Fruit fly (Drosophila melanogaster) whole organism, embryonic: Measurements from ENCODE around the gene CG1273.

Experiments used
- Asciz ChIP-seq: fragments of 200-800 bp; sonication (Bioruptor generic); optimal IDR thresholded peaks from 2 replicates; lab custom pipeline; 2017; ENCODE audit warnings: missing biosample characterization, mild to moderate bottlenecking, missing genetic modification characterization, missing genetic modification reagents
- Atf3 ChIP-seq: fragments of 200-800 bp; sonication (Bioruptor generic); optimal IDR thresholded peaks from 3 replicates; lab custom pipeline; 2016; ENCODE audit warnings: missing biosample characterization, missing genetic modification characterization
- B-H2 ChIP-seq: fragments of 200-800 bp; sonication (Bioruptor generic); optimal IDR thresholded peaks from 2 replicates; lab custom pipeline; 2018; ENCODE audit warnings: missing biosample characterization, mild to moderate bottlenecking, missing genetic modification characterization
- CG10209 ChIP-seq: fragments of 200-800 bp; sonication (Bioruptor generic); optimal IDR thresholded peaks from 3 replicates; lab custom pipeline; 2017; ENCODE audit warnings: missing biosample characterization, mild to moderate bottlenecking, missing genetic modification characterization, missing genetic modification reagents
- CG14014 ChIP-seq: fragments of 200-800 bp; sonication (Bioruptor generic); IDR thresholded peaks from 2 replicates; pipeline ENCODE4 v1.3.6; 2022; ENCODE audit warnings: missing biosample characterization, missing genetic modification characterization
- CG14050 ChIP-seq: fragments of 200-800 bp; sonication (Bioruptor generic); IDR thresholded peaks from 3 replicates; pipeline ENCODE4 v1.3.6; 2022; ENCODE audit warnings: missing biosample characterization, missing genetic modification characterization
- CG14965 ChIP-seq: fragments of 200-800 bp; sonication (Bioruptor generic); optimal IDR thresholded peaks from 2 replicates; lab custom pipeline; 2016; ENCODE audit warnings: missing biosample characterization, missing genetic modification characterization, borderline replicate concordance
- CG1603 ChIP-seq: fragments of 200-800 bp; sonication (Bioruptor generic); optimal IDR thresholded peaks from 2 replicates; lab custom pipeline; 2019; ENCODE audit warnings: missing biosample characterization, mild to moderate bottlenecking, missing genetic modification characterization, moderate library complexity
- CG16863 ChIP-seq: fragments of 200-800 bp; sonication (Bioruptor generic); optimal IDR thresholded peaks from 3 replicates; lab custom pipeline; 2016; ENCODE audit warnings: missing biosample characterization, missing genetic modification characterization
- CG17829 ChIP-seq: fragments of 200-800 bp; optimal IDR thresholded peaks from 2 replicates; lab custom pipeline; 2019; ENCODE audit warnings: missing biosample characterization, mild to moderate bottlenecking, missing genetic modification characterization, moderate library complexity
- CG18262 ChIP-seq: fragments of 200-800 bp; optimal IDR thresholded peaks from 3 replicates; lab custom pipeline; 2019; ENCODE audit warnings: missing biosample characterization, mild to moderate bottlenecking, missing genetic modification characterization, moderate library complexity
- CG2120 ChIP-seq: fragments of 200-800 bp; sonication (Bioruptor generic); optimal IDR thresholded peaks from 3 replicates; lab custom pipeline; 2016; ENCODE audit warnings: missing biosample characterization, missing genetic modification characterization
- CG2678 ChIP-seq: fragments of 200-800 bp; sonication (Bioruptor generic); optimal IDR thresholded peaks from 3 replicates; lab custom pipeline; 2019; ENCODE audit warnings: missing biosample characterization, mild to moderate bottlenecking, missing genetic modification characterization, moderate library complexity
- CG3065 ChIP-seq: fragments of 200-800 bp; sonication (Bioruptor generic); optimal IDR thresholded peaks from 2 replicates; lab custom pipeline; 2016; ENCODE audit warnings: missing biosample characterization, missing genetic modification characterization
- CG3995 ChIP-seq: fragments of 200-800 bp; sonication (Bioruptor generic); optimal IDR thresholded peaks from 3 replicates; lab custom pipeline; 2016; ENCODE audit warnings: missing biosample characterization, missing genetic modification characterization
- CG4707 ChIP-seq: fragments of 200-800 bp; sonication (Bioruptor generic); optimal IDR thresholded peaks from 2 replicates; lab custom pipeline; 2018; ENCODE audit warnings: missing biosample characterization, mild to moderate bottlenecking, missing genetic modification characterization, moderate library complexity
- CG4820 ChIP-seq: fragments of 200-800 bp; sonication (Bioruptor generic); optimal IDR thresholded peaks from 3 replicates; lab custom pipeline; 2016; ENCODE audit warnings: missing biosample characterization, missing genetic modification characterization
- CG6854 ChIP-seq: fragments of 200-800 bp; sonication (Bioruptor generic); optimal IDR thresholded peaks from 3 replicates; lab custom pipeline; 2017; ENCODE audit warnings: missing biosample characterization, mild to moderate bottlenecking, missing genetic modification characterization
- CG9932 ChIP-seq: fragments of 200-800 bp; sonication (Bioruptor generic); IDR thresholded peaks from 2 replicates; pipeline ENCODE4 v1.3.6; 2022; ENCODE audit warnings: missing biosample characterization, missing genetic modification characterization
- D19A ChIP-seq: fragments of 200-800 bp; optimal IDR thresholded peaks from 3 replicates; lab custom pipeline; 2019; ENCODE audit warnings: missing biosample characterization, mild to moderate bottlenecking, missing genetic modification characterization, moderate library complexity
- Deaf1 ChIP-seq: fragments of 200-800 bp; optimal IDR thresholded peaks from 3 replicates; lab custom pipeline; 2019; ENCODE audit warnings: missing biosample characterization, mild to moderate bottlenecking, missing genetic modification characterization, moderate library complexity
- Dip3 ChIP-seq: fragments of 200-800 bp; sonication (Bioruptor generic); optimal IDR thresholded peaks from 3 replicates; lab custom pipeline; 2016; ENCODE audit warnings: missing biosample characterization, missing genetic modification characterization
- Gsc ChIP-seq: fragments of 200-800 bp; sonication (Bioruptor generic); IDR thresholded peaks from 2 replicates; pipeline ENCODE4 v1.3.6; 2022; ENCODE audit warnings: missing biosample characterization, missing genetic modification characterization
- HLH3B ChIP-seq: fragments of 200-800 bp; sonication (Bioruptor generic); IDR thresholded peaks from 2 replicates; pipeline ENCODE4 v1.3.6; 2022; ENCODE audit warnings: missing biosample characterization, missing genetic modification characterization
- Hmr ChIP-seq: fragments of 200-800 bp; sonication (Bioruptor generic); optimal IDR thresholded peaks from 3 replicates; lab custom pipeline; 2017; ENCODE audit warnings: mild to moderate bottlenecking, missing biosample characterization, missing genetic modification reagents, missing genetic modification characterization
- MTF-1 ChIP-seq: fragments of 200-800 bp; sonication (Bioruptor generic); optimal IDR thresholded peaks from 2 replicates; lab custom pipeline; 2018; ENCODE audit warnings: missing biosample characterization, mild to moderate bottlenecking, missing genetic modification characterization, borderline replicate concordance
- NC2α ChIP-seq: fragments of 200-800 bp; sonication (Bioruptor generic); optimal IDR thresholded peaks from 2 replicates; lab custom pipeline; 2016; ENCODE audit warnings: missing biosample characterization, missing genetic modification characterization
- Nf-YA ChIP-seq: fragments of 200-800 bp; sonication (Bioruptor generic); IDR thresholded peaks from 2 replicates; pipeline ENCODE4 v1.3.6; 2022; ENCODE audit warnings: missing biosample characterization, missing genetic modification characterization
- Side ChIP-seq: fragments of 200-800 bp; sonication (Bioruptor generic); optimal IDR thresholded peaks from 2 replicates; lab custom pipeline; 2016; ENCODE audit warnings: missing biosample characterization, missing genetic modification characterization
- Spps ChIP-seq: fragments of 200-800 bp; sonication (Bioruptor generic); optimal IDR thresholded peaks from 2 replicates; lab custom pipeline; 2018; ENCODE audit warnings: missing biosample characterization, mild to moderate bottlenecking, missing genetic modification characterization
- YL-1 ChIP-seq: fragments of 200-800 bp; sonication (Bioruptor generic); optimal IDR thresholded peaks from 3 replicates; lab custom pipeline; 2017; ENCODE audit warnings: missing biosample characterization, mild to moderate bottlenecking, missing genetic modification characterization
- chn ChIP-seq: fragments of 200-800 bp; sonication (Bioruptor generic); optimal IDR thresholded peaks from 2 replicates; lab custom pipeline; 2016; ENCODE audit warnings: missing biosample characterization, missing genetic modification characterization
- croc ChIP-seq: fragments of 200-800 bp; sonication (Bioruptor generic); conservative IDR thresholded peaks from 3 replicates; pipeline ENCODE4 v1.3.6; 2022; ENCODE audit warnings: missing biosample characterization, missing genetic modification characterization
- fu2 ChIP-seq: fragments of 200-800 bp; sonication (Bioruptor generic); optimal IDR thresholded peaks from 2 replicates; lab custom pipeline; 2016; ENCODE audit warnings: missing biosample characterization, missing genetic modification characterization
- gem ChIP-seq: fragments of 200-800 bp; sonication (Bioruptor generic); optimal IDR thresholded peaks from 2 replicates; lab custom pipeline; 2019; ENCODE audit warnings: missing biosample characterization, mild to moderate bottlenecking, missing genetic modification characterization, moderate library complexity
- grau ChIP-seq: fragments of 200-800 bp; optimal IDR thresholded peaks from 3 replicates; lab custom pipeline; 2019; ENCODE audit warnings: missing biosample characterization, mild to moderate bottlenecking, missing genetic modification characterization, moderate library complexity
- gsb ChIP-seq: fragments of 200-800 bp; sonication (Bioruptor generic); IDR thresholded peaks from 2 replicates; pipeline ENCODE4 v1.3.6; 2022; ENCODE audit warnings: missing biosample characterization, missing genetic modification characterization
- gt ChIP-seq: fragments of 200-800 bp; sonication (Bioruptor generic); IDR thresholded peaks from 2 replicates; pipeline ENCODE4 v1.3.6; 2022; ENCODE audit warnings: missing biosample characterization, missing genetic modification characterization
- her ChIP-seq: fragments of 200-800 bp; sonication (Bioruptor generic); optimal IDR thresholded peaks from 2 replicates; lab custom pipeline; 2016; ENCODE audit warnings: missing biosample characterization, missing genetic modification characterization
- knrl ChIP-seq: fragments of 200-800 bp; sonication (Bioruptor generic); IDR thresholded peaks from 3 replicates; pipeline ENCODE4 v1.3.6; 2022; ENCODE audit warnings: missing biosample characterization, missing genetic modification characterization; ENCODE audit not compliant: partially characterized antibody
- nerfin-1 ChIP-seq: fragments of 200-800 bp; sonication (Bioruptor generic); optimal IDR thresholded peaks from 3 replicates; lab custom pipeline; 2019; ENCODE audit warnings: missing biosample characterization, mild to moderate bottlenecking, missing genetic modification characterization, moderate library complexity
- psq ChIP-seq: fragments of 200-800 bp; sonication (Bioruptor generic); optimal IDR thresholded peaks from 2 replicates; lab custom pipeline; 2017; ENCODE audit warnings: missing biosample characterization, missing genetic modification characterization
- pum ChIP-seq: fragments of 200-800 bp; sonication (Bioruptor generic); optimal IDR thresholded peaks from 2 replicates; lab custom pipeline; 2016; ENCODE audit warnings: missing biosample characterization, missing genetic modification characterization
- ranshi ChIP-seq: fragments of 200-800 bp; sonication (Bioruptor generic); IDR thresholded peaks from 2 replicates; pipeline ENCODE4 v1.3.6; 2022; ENCODE audit warnings: missing biosample characterization, missing genetic modification characterization
- rib ChIP-seq: fragments of 200-800 bp; sonication (Bioruptor generic); IDR thresholded peaks from 2 replicates; pipeline ENCODE4 v1.3.6; 2022; ENCODE audit warnings: missing biosample characterization, missing genetic modification characterization
- slou ChIP-seq: fragments of 200-800 bp; sonication (Bioruptor generic); optimal IDR thresholded peaks from 3 replicates; lab custom pipeline; 2016; ENCODE audit warnings: missing biosample characterization, missing genetic modification characterization
- sob ChIP-seq: fragments of 200-800 bp; sonication (Bioruptor generic); IDR thresholded peaks from 2 replicates; pipeline ENCODE4 v1.3.6; 2022; ENCODE audit warnings: missing biosample characterization, missing genetic modification characterization
- tin ChIP-seq: fragments of 200-800 bp; sonication (Bioruptor generic); optimal IDR thresholded peaks from 3 replicates; lab custom pipeline; 2016; ENCODE audit warnings: missing biosample characterization, missing genetic modification characterization
- wdn ChIP-seq: fragments of 200-800 bp; sonication (Bioruptor generic); IDR thresholded peaks from 2 replicates; pipeline ENCODE4 v1.3.6; 2022; ENCODE audit warnings: missing biosample characterization, missing genetic modification characterization
- yki ChIP-seq: fragments of >200 bp; optimal IDR thresholded peaks from 3 replicates; lab custom pipeline; 2018
- zen ChIP-seq: fragments of 200-800 bp; sonication (Bioruptor generic); optimal IDR thresholded peaks from 3 replicates; lab custom pipeline; 2018; ENCODE audit warnings: missing biosample characterization, mild to moderate bottlenecking, missing genetic modification characterization, moderate library complexity

The CG1273 gene

dm6 chr3L:4259102-4259558 lies 4.4 kb upstream of the CG1273 start, which contains the start of the genes CG15011 and CG1309 (continued):
- peak; percentile 71 for TF ChIP-seq CG14014 (GFP tag; lab: Robert Waterston, UW)
- TF ChIP-seq CG1603 (tag; lab: Kevin White, UChicago) = peak; percentile 88
- TF ChIP-seq yki = no peak
- TF ChIP-seq rib (GFP tag; lab: Robert Waterston, UW) = 0 out of 2 replicates have a peak, but pooled peaks have one; percentile 35
- no peak; the same call in 1 of the 2 replicates for TF ChIP-seq gsb (GFP tag; lab: Robert Waterston, UW)
- peak; percentile 63 for TF ChIP-seq CG3995 (GFP tag; lab: Kevin White, UChicago)
- TF ChIP-seq CG4820 (GFP tag; lab: Kevin White, UChicago) = peak; percentile 81
- TF ChIP-seq D19A (tag; lab: Kevin White, UChicago) = peak; percentile 75
- no peak for TF ChIP-seq MTF-1
- TF ChIP-seq Side (GFP tag; lab: Kevin White, UChicago) = peak; percentile 80
- peak; percentile 59 for TF ChIP-seq croc
- TF ChIP-seq nerfin-1 (tag; lab: Kevin White, UChicago) = peak; percentile 93
- TF ChIP-seq her (GFP tag; lab: Kevin White, UChicago) = peak; percentile 66
- TF ChIP-seq slou (GFP tag; lab: Kevin White, UChicago) = peak; percentile 84
- TF ChIP-seq CG14965 (GFP tag; lab: Kevin White, UChicago) = no peak
- peak; percentile 73 for TF ChIP-seq Spps (tag; lab: Kevin White, UChicago)
- no peak for TF ChIP-seq Deaf1 (tag; lab: Kevin White, UChicago)
- TF ChIP-seq CG2120 (GFP tag; lab: Kevin White, UChicago) = peak; percentile 94
- TF ChIP-seq CG14050 (GFP tag; lab: Robert Waterston, UW) = peak; percentile 62
- peak; percentile 86 for TF ChIP-seq grau (tag; lab: Kevin White, UChicago)
- peak; percentile 91 for TF ChIP-seq gem (tag; lab: Kevin White, UChicago)
- peak; percentile 90 for TF ChIP-seq YL-1 (GFP tag; lab: Kevin White, UChicago)
- TF ChIP-seq chn (GFP tag; lab: Kevin White, UChicago) = peak; percentile 91
- peak; percentile 83 for TF ChIP-seq CG16863
- TF ChIP-seq gt = no peak
- TF ChIP-seq pum = peak; percentile 86
- peak; percentile 54 for TF ChIP-seq CG3065 (GFP tag; lab: Kevin White, UChicago)
- TF ChIP-seq CG18262 (tag; lab: Kevin White, UChicago) = peak; percentile 85
- peak; percentile 56 for TF ChIP-seq Asciz (GFP tag; lab: Kevin White, UChicago)
- TF ChIP-seq CG4707 (GFP tag; lab: Kevin White, UChicago) = peak; percentile 28
- no peak for TF ChIP-seq Nf-YA (GFP tag; lab: Robert Waterston, UW)
- peak; percentile 80 for TF ChIP-seq Dip3
- peak; percentile 85 for TF ChIP-seq Atf3
- no peak for TF ChIP-seq CG6854 (GFP tag; lab: Kevin White, UChicago)
- peak; percentile 87 for TF ChIP-seq CG2678 (tag; lab: Kevin White, UChicago)
- peak; percentile 85 for TF ChIP-seq zen (tag; lab: Kevin White, UChicago)
- TF ChIP-seq ranshi (GFP tag; lab: Robert Waterston, UW) = peak; percentile 79; the same call in 1 of the 2 replicates
- TF ChIP-seq knrl (GFP tag; lab: Robert Waterston, UW) = peak; percentile 69
- peak; percentile 87 for TF ChIP-seq CG9932 (GFP tag; lab: Robert Waterston, UW)
- TF ChIP-seq CG10209 (GFP tag; lab: Kevin White, UChicago) = peak; percentile 77
- peak; percentile 57 for TF ChIP-seq psq
- TF ChIP-seq B-H2 (GFP tag; lab: Kevin White, UChicago) = peak; percentile 86
- TF ChIP-seq NC2α = peak; percentile 67
- peak; percentile 68; the same call in 1 of the 2 replicates for TF ChIP-seq HLH3B (GFP tag; lab: Robert Waterston, UW)
- peak; percentile 81 for TF ChIP-seq fu2
- TF ChIP-seq wdn (GFP tag; lab: Robert Waterston, UW) = peak; percentile 71
- no peak for TF ChIP-seq Gsc (GFP tag; lab: Robert Waterston, UW)
- TF ChIP-seq tin (GFP tag; lab: Kevin White, UChicago) = peak; percentile 83
- peak; percentile 90 for TF ChIP-seq CG17829
- TF ChIP-seq Hmr (GFP tag; lab: Kevin White, UChicago) = peak; percentile 81
- peak; percentile 78 for TF ChIP-seq sob (GFP tag; lab: Robert Waterston, UW)
